Worm (Caenorhabditis elegans): ENCODE measurements around the gene R07H5.9.

DNA sequence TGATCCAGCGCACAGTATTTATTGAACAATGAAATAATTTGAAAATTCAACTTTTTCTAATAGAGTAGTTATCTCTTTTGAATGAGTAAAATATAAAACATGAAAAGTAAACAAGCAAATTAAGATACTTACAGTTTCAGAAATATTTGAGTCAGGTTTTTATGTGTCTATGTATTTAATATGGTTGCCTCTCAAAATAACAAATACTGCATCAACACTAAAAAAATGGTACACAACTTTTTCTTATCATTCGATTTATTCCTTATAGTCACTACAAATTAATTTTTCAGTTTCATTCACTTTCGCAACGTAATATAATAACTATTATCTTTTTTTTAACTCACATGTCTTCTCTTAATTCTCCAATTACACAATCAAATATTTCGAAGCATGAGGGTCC is 40.1 kb downstream of the R07H5.9 start:
- TF ChIP-seq pha-4 (tag; optimal IDR thresholded peaks at IDR 0.05) (no peak), Y56A3A.18 (GFP tag; IDR thresholded peaks at IDR 0.05) (no peak), repo-1 (tag; optimal IDR thresholded peaks at IDR 0.05) (no peak), nfya-1 (tag; optimal IDR thresholded peaks at IDR 0.05; ENCODE audit: borderline replicate concordance, insufficient read depth) (no peak), snpc-4 (GFP tag; optimal IDR thresholded peaks at IDR 0.05) (no peak), snpc-4 (tag; optimal IDR thresholded peaks at IDR 0.05) (no peak), ztf-3 (GFP tag; optimal IDR thresholded peaks at IDR 0.05) (no peak), lir-1 (GFP tag; conservative IDR thresholded peaks at IDR 0.05) (no peak), dpl-1 (GFP tag; optimal IDR thresholded peaks at IDR 0.05) (no peak), unc-62 (GFP tag; optimal IDR thresholded peaks at IDR 0.05) (no peak), F57C9.4 (tag; optimal IDR thresholded peaks at IDR 0.05) (no peak), lin-40 (tag; optimal IDR thresholded peaks at IDR 0.05) (no peak), attf-5 (GFP tag; optimal IDR thresholded peaks at IDR 0.05) (no peak), unc-130 (GFP tag; optimal IDR thresholded peaks at IDR 0.05) (no peak), hlh-12 (tag; optimal IDR thresholded peaks at IDR 0.05) (no peak)

Data from whole organism, young adult.